Worm (Caenorhabditis elegans) whole organism, L4/young adult: Measurements from ENCODE around the gene nlp-47.
"Not testable (repeated sequence)": the region's sequence is repeated elsewhere in the genome, so short reads cannot be mapped to it uniquely, and the experiment has no call there.

Experiments
- W03F9.2 ChIP-seq: fragments of 150-350 bp; optimal IDR thresholded peaks from 2 replicates; lab custom pipeline; 2014; ENCODE audit warnings: missing biosample characterization, missing genetic modification characterization
- dao-5 ChIP-seq: sonication (generic microtip); optimal IDR thresholded peaks from 2 replicates; lab custom pipeline; 2016; ENCODE audit warnings: missing genotype, missing genetic modification characterization, moderate library complexity, missing compliant biosample characterization
- him-1 ChIP-seq: sonication (generic microtip); optimal IDR thresholded peaks from 2 replicates; lab custom pipeline; 2016; ENCODE audit warnings: missing genotype, missing genetic modification reagents, missing genetic modification characterization, missing compliant biosample characterization

ce11 chrIV:5308046-5308643 is 17.5 kb downstream of the nlp-47 start, which contains the start of the genes ZK354.9 and msp-58:
- not testable (repeated sequence) for TF ChIP-seq dao-5 (tag; lab: Kevin White, UChicago); him-1 (tag; lab: Kevin White, UChicago); W03F9.2
